Fruit fly (Drosophila melanogaster): ENCODE results near the gene CG14540.

DNA sequence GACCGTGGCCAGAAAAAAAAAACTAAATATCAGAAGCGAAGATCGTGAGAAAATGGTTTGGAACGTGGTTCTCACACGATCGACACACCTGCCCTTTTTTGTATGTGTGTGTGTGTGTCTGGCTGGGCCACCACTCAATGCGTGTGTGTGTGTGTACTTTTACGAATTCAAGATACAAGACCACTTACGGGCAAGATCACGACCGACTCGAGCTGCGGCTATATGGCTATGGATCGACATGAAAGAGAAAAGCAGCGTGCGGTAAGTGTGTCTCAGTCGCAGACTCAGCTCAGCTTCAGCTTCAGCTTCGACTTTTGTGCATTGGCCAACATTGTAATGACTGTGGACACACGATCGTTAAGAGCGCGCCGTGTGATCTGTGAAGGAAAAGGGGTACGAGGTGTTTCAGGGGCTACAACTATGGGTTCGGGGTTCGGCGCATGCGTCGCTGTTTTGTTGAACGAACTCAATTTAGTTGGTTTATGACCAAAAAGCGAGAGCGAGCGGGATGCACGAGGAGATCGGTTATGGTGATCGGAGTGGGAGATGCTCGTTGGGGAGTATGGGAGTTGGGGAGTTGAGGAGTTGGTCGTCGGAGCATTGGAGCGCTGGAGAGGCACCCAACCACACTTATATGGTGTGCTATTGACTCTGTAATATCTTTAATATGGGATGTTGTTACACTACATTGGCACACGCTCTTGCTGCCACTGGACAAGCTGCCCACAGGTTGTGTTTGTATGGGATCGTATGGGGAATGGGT, 43.7 kb downstream of the CG14540 start:
- TF ChIP-seq psq (optimal IDR thresholded peaks at IDR 0.05) (no peak), usp (GFP tag; optimal IDR thresholded peaks at IDR 0.05) (no peak)

Measured in whole organism.